Fruit fly (Drosophila melanogaster) whole organism, prepupa: ENCODE results near the gene CG7202.

Experiments
- CG11902 ChIP-seq: fragments of 200-800 bp; sonication (Bioruptor generic); optimal IDR thresholded peaks from 3 replicates; lab custom pipeline; 2016; ENCODE audit warnings: missing biosample characterization, missing genetic modification characterization
- CG16779 ChIP-seq: fragments of 200-800 bp; sonication (Bioruptor generic); optimal IDR thresholded peaks from 3 replicates; lab custom pipeline; 2017; ENCODE audit warnings: missing biosample characterization, mild to moderate bottlenecking, missing genetic modification characterization
- CG3032 ChIP-seq: fragments of 200-800 bp; optimal IDR thresholded peaks from 2 replicates; lab custom pipeline; 2019; ENCODE audit warnings: missing biosample characterization, mild to moderate bottlenecking, missing genetic modification characterization, moderate library complexity
- CG31627 ChIP-seq: fragments of 200-800 bp; sonication (Bioruptor generic); optimal IDR thresholded peaks from 3 replicates; lab custom pipeline; 2016; ENCODE audit warnings: missing biosample characterization, missing genetic modification characterization
- CG3919 ChIP-seq: fragments of 200-800 bp; sonication (Bioruptor generic); optimal IDR thresholded peaks from 3 replicates; lab custom pipeline; 2016; ENCODE audit warnings: missing biosample characterization, missing genetic modification characterization
- CG6163 ChIP-seq: fragments of 200-800 bp; sonication (Bioruptor generic); IDR thresholded peaks from 3 replicates; pipeline ENCODE4 v1.3.6; 2022; ENCODE audit warnings: missing biosample characterization, missing genetic modification characterization
- CG6276 ChIP-seq: fragments of 200-800 bp; sonication (Bioruptor generic); optimal IDR thresholded peaks from 2 replicates; lab custom pipeline; 2017; ENCODE audit warnings: missing biosample characterization, mild to moderate bottlenecking, missing genetic modification characterization
- CG6792 ChIP-seq: fragments of 200-800 bp; sonication (Bioruptor generic); optimal IDR thresholded peaks from 3 replicates; lab custom pipeline; 2016; ENCODE audit warnings: missing biosample characterization, missing genetic modification characterization
- CG8119 ChIP-seq: fragments of 200-800 bp; sonication (Bioruptor generic); IDR thresholded peaks from 3 replicates; pipeline ENCODE4 v1.3.6; 2022; ENCODE audit warnings: missing biosample characterization, missing genetic modification characterization
- Eip75B ChIP-seq: fragments of 200-800 bp; sonication (Bioruptor generic); optimal IDR thresholded peaks from 3 replicates; lab custom pipeline; 2016; ENCODE audit warnings: missing biosample characterization, missing genetic modification characterization
- Eip78C ChIP-seq: fragments of 200-800 bp; sonication (Bioruptor generic); peaks from one replicate; lab custom pipeline; 2016; ENCODE audit warnings: missing biosample characterization, missing genetic modification characterization
- Eip93F ChIP-seq: fragments of 200-800 bp; sonication (Bioruptor generic); optimal IDR thresholded peaks from 2 replicates; lab custom pipeline; 2016; ENCODE audit warnings: missing biosample characterization, mild to moderate bottlenecking, missing genetic modification characterization
- Ets21C ChIP-seq: fragments of 200-800 bp; sonication (Bioruptor generic); optimal IDR thresholded peaks from 3 replicates; lab custom pipeline; 2016; ENCODE audit warnings: missing biosample characterization, missing genetic modification characterization
- Hr38 ChIP-seq: sonication (Bioruptor generic); optimal IDR thresholded peaks from 2 replicates; lab custom pipeline; 2016; ENCODE audit warnings: missing biosample characterization, missing genetic modification characterization
- Hr4 ChIP-seq: fragments of 200-800 bp; sonication (Bioruptor generic); optimal IDR thresholded peaks from 3 replicates; lab custom pipeline; 2016; ENCODE audit warnings: missing biosample characterization, missing genetic modification characterization
- Smox ChIP-seq: fragments of 200-800 bp; sonication (Bioruptor generic); optimal IDR thresholded peaks from 3 replicates; lab custom pipeline; 2016; ENCODE audit warnings: missing biosample characterization, missing genetic modification characterization
- Sox14 ChIP-seq: fragments of 200-800 bp; sonication (Bioruptor generic); optimal IDR thresholded peaks from 3 replicates; lab custom pipeline; 2016; ENCODE audit warnings: missing biosample characterization, missing genetic modification characterization
- Sox15 ChIP-seq: fragments of 200-800 bp; sonication (Bioruptor generic); optimal IDR thresholded peaks from 3 replicates; lab custom pipeline; 2016; ENCODE audit warnings: missing biosample characterization, missing genetic modification characterization
- cyc ChIP-seq: fragments of 200-800 bp; sonication (Bioruptor generic); optimal IDR thresholded peaks from 3 replicates; lab custom pipeline; 2016; ENCODE audit warnings: missing biosample characterization, missing genetic modification characterization
- dac ChIP-seq: fragments of 200-800 bp; sonication (Bioruptor generic); optimal IDR thresholded peaks from 2 replicates; lab custom pipeline; 2017; ENCODE audit warnings: missing biosample characterization, mild to moderate bottlenecking, missing genetic modification characterization
- dsx ChIP-seq: fragments of 200-800 bp; optimal IDR thresholded peaks from 3 replicates; lab custom pipeline; 2019; ENCODE audit warnings: missing biosample characterization, mild to moderate bottlenecking, missing genetic modification characterization, moderate library complexity; ENCODE audit not compliant: poor library complexity, severe bottlenecking
- eg ChIP-seq: fragments of 200-800 bp; sonication (Bioruptor generic); IDR thresholded peaks from 3 replicates; pipeline ENCODE4 v1.3.6; 2022; ENCODE audit warnings: missing biosample characterization, missing genetic modification characterization
- esn ChIP-seq: fragments of 200-800 bp; sonication (Bioruptor generic); optimal IDR thresholded peaks from 2 replicates; lab custom pipeline; 2016; ENCODE audit warnings: missing biosample characterization, mild to moderate bottlenecking, missing genetic modification characterization, moderate library complexity
- fd59A ChIP-seq: fragments of 200-800 bp; sonication (Bioruptor generic); optimal IDR thresholded peaks from 2 replicates; lab custom pipeline; 2017; ENCODE audit warnings: missing biosample characterization, mild to moderate bottlenecking, missing genetic modification characterization, missing genetic modification reagents
- fkh ChIP-seq: fragments of 200-800 bp; sonication (Bioruptor generic); optimal IDR thresholded peaks from 3 replicates; lab custom pipeline; 2017; ENCODE audit warnings: missing biosample characterization, mild to moderate bottlenecking, missing genetic modification characterization, moderate library complexity
- lz ChIP-seq: fragments of 200-800 bp; sonication (Bioruptor generic); optimal IDR thresholded peaks from 3 replicates; lab custom pipeline; 2016; ENCODE audit warnings: missing biosample characterization, missing genetic modification characterization
- spab ChIP-seq: fragments of 200-800 bp; sonication (Bioruptor generic); optimal IDR thresholded peaks from 2 replicates; lab custom pipeline; 2017; ENCODE audit warnings: missing biosample characterization, mild to moderate bottlenecking, missing genetic modification characterization, missing genetic modification reagents
- topi ChIP-seq: fragments of 200-800 bp; sonication (Bioruptor generic); optimal IDR thresholded peaks from 3 replicates; lab custom pipeline; 2016; ENCODE audit warnings: missing biosample characterization, missing genetic modification characterization
- vri ChIP-seq: fragments of 200-800 bp; sonication (Bioruptor generic); optimal IDR thresholded peaks from 3 replicates; lab custom pipeline; 2016; ENCODE audit warnings: missing biosample characterization, mild to moderate bottlenecking, missing genetic modification characterization

The CG7202 gene

DNA sequence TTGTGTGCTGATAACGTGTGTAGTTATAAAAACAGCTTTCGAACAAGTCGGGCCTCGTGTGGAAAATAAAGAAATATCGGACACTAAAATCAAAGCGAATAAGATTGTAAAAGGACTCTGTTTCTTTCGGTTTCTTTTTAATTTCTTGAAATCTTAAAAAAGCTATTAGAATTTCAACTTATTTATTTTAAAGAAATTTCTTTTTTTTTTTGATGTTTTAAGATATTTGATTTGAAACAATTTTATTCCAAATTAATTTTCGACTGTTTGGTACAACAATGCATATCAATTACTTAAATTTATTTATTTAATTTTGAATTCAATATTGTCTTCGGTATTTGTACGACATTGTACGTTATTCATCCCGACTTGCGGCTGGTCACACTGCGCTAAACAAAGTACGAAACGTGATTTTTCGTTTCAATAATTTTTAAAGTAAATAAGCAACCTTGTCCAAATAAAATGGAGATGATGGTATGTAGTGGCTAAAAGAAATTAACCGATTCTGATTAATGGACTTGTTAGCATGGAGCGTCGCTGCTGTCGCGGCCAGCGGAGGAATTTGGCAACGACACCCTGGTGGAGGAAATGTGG is at the start of gene CG7202, which contains the start of gene CG7519:
Gene CG7202, minus strand, starts transcription at position 51 of the 594 bp plus-strand sequence.
Gene CG7519, plus strand, starts transcription at position 361 of the 594 bp plus-strand sequence.
- TF ChIP-seq Smox (GFP tag; lab: Kevin White, UChicago) (no peak), dsx (peak; percentile 90), fkh (GFP tag; lab: Kevin White, UChicago) (peak; percentile 77)
- TF ChIP-seq, all 60 proteins: peak for 2

dm6 chr3L:21542059-21542458 is 49.5 kb upstream of the CG7202 start, which contains the start of gene CG33290:
Gene CG33290, plus strand, starts transcription at chr3L:21542359.
- TF ChIP-seq CG6163 (GFP tag; lab: Robert Waterston, UW) (no peak), Hr38 (GFP tag; lab: Kevin White, UChicago) (no peak)

dm6 chr3L:21539245-21540196 is 46.9 kb upstream of the CG7202 start, which contains the start of the genes COX8 and VhaM9.7-b:
Gene COX8, minus strand, starts transcription at chr3L:21539447.
Gene VhaM9.7-b, plus strand, starts transcription at chr3L:21539862.
- TF ChIP-seq Sox14 (GFP tag; lab: Kevin White, UChicago) = peak; percentile 25
- TF ChIP-seq Sox15 (GFP tag; lab: Kevin White, UChicago) = peak; percentile 54
- peak; percentile 61 for TF ChIP-seq Hr4 (GFP tag; lab: Kevin White, UChicago)
- peak; percentile 63 for TF ChIP-seq lz (GFP tag; lab: Kevin White, UChicago)
- peak; percentile 30 for TF ChIP-seq CG3032 (tag; lab: Kevin White, UChicago)
- no peak for TF ChIP-seq CG3919 (GFP tag; lab: Kevin White, UChicago)
- TF ChIP-seq esn (GFP tag; lab: Kevin White, UChicago) = peak; percentile 67
- no peak for TF ChIP-seq eg (GFP tag; lab: Robert Waterston, UW)
- TF ChIP-seq Eip78C (GFP tag; lab: Kevin White, UChicago) = peak; percentile 80
- TF ChIP-seq vri (GFP tag; lab: Kevin White, UChicago) = peak; percentile 66
- TF ChIP-seq CG31627 (GFP tag; lab: Kevin White, UChicago) = peak; percentile 67
- TF ChIP-seq CG11902 (GFP tag; lab: Kevin White, UChicago) = peak; percentile 55
- TF ChIP-seq CG16779 = no peak
- peak; percentile 60 for TF ChIP-seq cyc
- TF ChIP-seq Ets21C (GFP tag; lab: Kevin White, UChicago) = peak; percentile 39
- TF ChIP-seq dsx = no peak
- TF ChIP-seq, all 60 proteins: peak for 12

DNA sequence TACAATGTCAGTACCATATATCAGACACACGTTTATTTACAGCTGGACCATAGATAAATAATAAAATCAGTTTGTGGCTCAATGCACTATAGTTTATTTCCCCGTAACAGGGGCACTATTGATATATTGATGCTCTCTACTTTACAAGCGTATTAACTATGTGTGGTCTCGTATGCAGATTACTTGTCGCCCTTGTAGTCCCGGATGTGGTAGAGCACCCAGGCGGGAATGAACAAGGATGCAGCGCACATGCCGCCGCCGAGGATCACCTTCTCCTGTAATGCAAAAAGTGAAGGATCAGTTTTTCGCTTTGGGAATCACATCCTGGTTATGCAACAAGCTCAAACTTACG is 46.3 kb upstream of the CG7202 start:
- TF ChIP-seq Smox (GFP tag; lab: Kevin White, UChicago) (no peak), CG16779 (no peak), Sox15 (GFP tag; lab: Kevin White, UChicago) (no peak), esn (GFP tag; lab: Kevin White, UChicago) (no peak), CG6792 (no peak), dac (GFP tag; lab: Kevin White, UChicago) (no peak), spab (GFP tag; lab: Kevin White, UChicago) (no peak), Eip93F (GFP tag; lab: Kevin White, UChicago) (no peak), vri (GFP tag; lab: Kevin White, UChicago) (no peak), eg (GFP tag; lab: Robert Waterston, UW) (no peak)

DNA sequence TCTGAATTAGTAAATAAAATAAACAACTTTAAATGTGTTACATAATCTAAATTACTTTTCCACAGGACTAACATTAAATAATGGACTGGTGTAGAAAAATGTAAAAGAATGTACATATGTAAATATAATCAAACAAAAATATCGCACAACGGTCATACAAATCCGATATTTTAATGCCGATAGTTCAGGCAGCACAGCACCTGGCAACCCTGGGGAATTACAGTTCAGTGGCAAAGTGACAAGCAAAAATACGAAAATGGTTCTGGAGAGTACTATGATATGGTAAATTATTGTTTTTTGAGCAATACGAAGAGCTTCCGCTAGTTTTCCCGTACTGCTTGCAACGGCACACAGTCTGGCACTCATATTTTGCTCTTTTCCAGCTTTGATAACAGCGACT is 44.3 kb upstream of the CG7202 start, which contains the start of gene Rpn10:
Gene Rpn10, plus strand, starts transcription at position 144 of the 400 bp plus-strand sequence.
- TF ChIP-seq CG6276 (GFP tag; lab: Kevin White, UChicago) (no peak), CG8119 (GFP tag; lab: Robert Waterston, UW) (no peak), CG3032 (tag; lab: Kevin White, UChicago) (peak; percentile 25), Eip78C (GFP tag; lab: Kevin White, UChicago) (peak; percentile 73), fd59A (GFP tag; lab: Kevin White, UChicago) (no peak), esn (GFP tag; lab: Kevin White, UChicago) (peak; percentile 27), Eip75B (GFP tag; lab: Kevin White, UChicago) (no peak), lz (GFP tag; lab: Kevin White, UChicago) (peak; percentile 31), CG31627 (GFP tag; lab: Kevin White, UChicago) (peak; percentile 40), eg (GFP tag; lab: Robert Waterston, UW) (no peak), topi (GFP tag; lab: Kevin White, UChicago) (peak; percentile 9)
